Worm (Caenorhabditis elegans): Measurements from ENCODE around the gene C01G10.10.
A peak's percentile ranks its signal among the peaks of the same experiment; 100 is the strongest.

Gene C01G10.10

ce11 chrV:15090457-15090856, 8.2 kb upstream of the C01G10.10 start, which contains the start of gene C01G10.17:
C01G10.17 (plus strand) TSS chrV:15090757.
- TF ChIP-seq crh-2 (tag; optimal IDR thresholded peaks at IDR 0.05) = no peak
- no peak for TF ChIP-seq fos-1 (tag; optimal IDR thresholded peaks at IDR 0.05)
- TF ChIP-seq nhr-23 (tag; optimal IDR thresholded peaks at IDR 0.05) = no peak
- no peak for TF ChIP-seq alr-1 (tag; optimal IDR thresholded peaks at IDR 0.05)
- no peak for TF ChIP-seq nhr-129 (tag; optimal IDR thresholded peaks at IDR 0.05)
- no peak for TF ChIP-seq elt-3 (tag; optimal IDR thresholded peaks at IDR 0.05)
- no peak for TF ChIP-seq mbf-1 (tag; optimal IDR thresholded peaks at IDR 0.05)
- no peak for TF ChIP-seq sma-9 (GFP tag; optimal IDR thresholded peaks at IDR 0.05)
- TF ChIP-seq sma-9 (tag; optimal IDR thresholded peaks at IDR 0.05) = no peak
- no peak for TF ChIP-seq peb-1 (tag; optimal IDR thresholded peaks at IDR 0.05)

DNA sequence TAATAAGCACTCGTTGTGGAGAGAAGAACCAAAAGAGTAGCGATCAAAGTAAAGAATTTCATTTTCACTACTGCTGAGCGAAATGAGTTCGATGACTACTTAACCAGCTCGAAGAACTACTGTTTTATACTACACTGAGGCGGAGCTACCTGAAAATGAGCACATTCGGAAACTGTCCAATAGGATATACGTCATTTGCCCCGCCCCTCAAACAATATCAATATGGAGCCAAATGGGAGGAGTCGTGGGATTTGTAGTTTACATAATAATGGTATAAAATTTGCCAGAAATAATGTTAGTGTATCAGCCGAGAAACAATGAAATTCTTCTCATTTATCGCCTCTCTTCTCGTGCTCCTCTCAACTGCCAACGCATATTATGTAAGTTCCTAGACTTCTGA, 7.2 kb upstream of the C01G10.10 start, which contains the start of the genes C01G10.5 and C01G10.4:
C01G10.5 (minus strand) TSS at position 101 of the 400 bp plus-strand sequence.
C01G10.4 (plus strand) TSS at position 303 of the 400 bp plus-strand sequence.
- TF ChIP-seq dmd-4 (tag; optimal IDR thresholded peaks at IDR 0.05) (no peak), nhr-237 (tag; optimal IDR thresholded peaks at IDR 0.05) (no peak), unc-62 (GFP tag; optimal IDR thresholded peaks at IDR 0.05) (no peak), nhr-10 (tag; optimal IDR thresholded peaks at IDR 0.05) (no peak), sma-3 (GFP tag; optimal IDR thresholded peaks at IDR 0.05) (no peak), nhr-21 (tag; optimal IDR thresholded peaks at IDR 0.05) (no peak), ceh-82 (tag; optimal IDR thresholded peaks at IDR 0.05) (no peak), ztf-11 (tag; optimal IDR thresholded peaks at IDR 0.05) (no peak), ama-1 (optimal IDR thresholded peaks at IDR 0.05) (no peak), lin-13 (GFP tag; optimal IDR thresholded peaks at IDR 0.05) (no peak), gmeb-1 (tag; optimal IDR thresholded peaks at IDR 0.05) (no peak), lin-11 (tag; optimal IDR thresholded peaks at IDR 0.05) (no peak), nhr-11 (tag; optimal IDR thresholded peaks at IDR 0.05) (no peak), nhr-6 (tag; optimal IDR thresholded peaks at IDR 0.05) (no peak), ztf-4 (tag; optimal IDR thresholded peaks at IDR 0.05) (no peak), R02D3.7 (tag; optimal IDR thresholded peaks at IDR 0.05) (no peak), nhr-129 (tag; optimal IDR thresholded peaks at IDR 0.05) (no peak), sma-9 (GFP tag; optimal IDR thresholded peaks at IDR 0.05) (no peak), sma-9 (tag; optimal IDR thresholded peaks at IDR 0.05) (no peak)

DNA sequence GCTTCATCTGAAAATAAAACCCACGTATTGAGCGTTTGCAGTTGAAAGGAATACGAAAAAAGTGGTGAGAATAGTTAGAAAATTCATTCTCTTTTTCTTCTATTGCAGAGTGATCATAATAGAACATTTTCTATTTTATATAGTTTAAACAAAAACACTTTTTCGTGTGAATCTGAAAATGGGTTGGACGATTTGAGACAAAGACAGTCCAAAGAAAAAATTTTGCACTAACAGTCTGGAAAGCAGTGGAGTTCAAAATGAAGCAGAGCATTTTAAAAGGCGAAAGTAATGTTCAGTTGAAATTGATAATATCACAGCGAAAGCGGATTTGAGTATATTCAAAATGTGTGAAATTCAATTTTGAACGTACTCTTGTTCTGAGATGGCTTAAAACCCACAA, 6.4 kb upstream of the C01G10.10 start, which contains the start of gene C01G10.18:
C01G10.18 (minus strand) TSS at position 101 of the 400 bp plus-strand sequence.
- TF ChIP-seq blmp-1 (tag; optimal IDR thresholded peaks at IDR 0.05; ENCODE audit: insufficient read depth) = no peak
- no peak for TF ChIP-seq crh-2 (tag; optimal IDR thresholded peaks at IDR 0.05)
- no peak for TF ChIP-seq zag-1 (tag; optimal IDR thresholded peaks at IDR 0.05)
- TF ChIP-seq ztf-11 (tag; optimal IDR thresholded peaks at IDR 0.05) = no peak
- no peak for TF ChIP-seq elt-3 (tag; optimal IDR thresholded peaks at IDR 0.05)
- TF ChIP-seq sma-3 (GFP tag; optimal IDR thresholded peaks at IDR 0.05) = no peak
- no peak for TF ChIP-seq dmd-4 (tag; optimal IDR thresholded peaks at IDR 0.05)
- no peak for TF ChIP-seq skn-1 (tag; optimal IDR thresholded peaks at IDR 0.05)
- TF ChIP-seq elt-1 (tag; optimal IDR thresholded peaks at IDR 0.05) = no peak
- no peak for TF ChIP-seq aly-2 (tag; optimal IDR thresholded peaks at IDR 0.05)
- no peak for TF ChIP-seq nhr-12 (tag; optimal IDR thresholded peaks at IDR 0.05)
- no peak for TF ChIP-seq nhr-25 (tag; optimal IDR thresholded peaks at IDR 0.05)
- TF ChIP-seq ZK546.5 (tag; optimal IDR thresholded peaks at IDR 0.05) = no peak
- TF ChIP-seq unc-55 (GFP tag; optimal IDR thresholded peaks at IDR 0.05) = no peak
- TF ChIP-seq mdl-1 (tag; optimal IDR thresholded peaks at IDR 0.05) = no peak
- no peak for TF ChIP-seq ztf-1 (GFP tag; conservative IDR thresholded peaks at IDR 0.05)

ce11 chrV:15087207-15087706, 5.0 kb upstream of the C01G10.10 start, which contains the start of the genes C01G10.15 and C01G10.6:
C01G10.15 (minus strand) TSS chrV:15087307.
C01G10.6 (plus strand) TSS chrV:15087656.
- TF ChIP-seq ceh-82 (tag; optimal IDR thresholded peaks at IDR 0.05) (no peak), sma-9 (GFP tag; optimal IDR thresholded peaks at IDR 0.05) (peak; percentile 0), sma-9 (tag; optimal IDR thresholded peaks at IDR 0.05) (no peak)
